Fruit fly (Drosophila melanogaster): Measurements from ENCODE around the gene Npl4.

Gene Npl4

dm6 chr3R:25588493-25588892 is 36.0 kb downstream of the Npl4 start:
- TF ChIP-seq brk (GFP tag; optimal IDR thresholded peaks at IDR 0.05) = no peak
- TF ChIP-seq Jra (GFP tag; optimal IDR thresholded peaks at IDR 0.05) = no peak
- no peak for TF ChIP-seq Dfd (GFP tag; optimal IDR thresholded peaks at IDR 0.05)
- no peak for TF ChIP-seq jim (GFP tag; optimal IDR thresholded peaks at IDR 0.05)
- TF ChIP-seq Hr78 (GFP tag; optimal IDR thresholded peaks at IDR 0.05) = no peak
- no peak for TF ChIP-seq Hnf4 (GFP tag; optimal IDR thresholded peaks at IDR 0.05)
- TF ChIP-seq N (GFP tag; optimal IDR thresholded peaks at IDR 0.05) = no peak
- TF ChIP-seq dsf (GFP tag; optimal IDR thresholded peaks at IDR 0.05; ENCODE audit: borderline replicate concordance) = no peak
- no peak for TF ChIP-seq Sp1 (GFP tag; optimal IDR thresholded peaks at IDR 0.05)
- no peak for TF ChIP-seq ey (GFP tag; optimal IDR thresholded peaks at IDR 0.05)
- no peak for TF ChIP-seq HLH106 (tag; optimal IDR thresholded peaks at IDR 0.05)

- no peak for TF ChIP-seq fru (GFP tag; optimal IDR thresholded peaks at IDR 0.05)
- TF ChIP-seq CG9705 (GFP tag; optimal IDR thresholded peaks at IDR 0.05) = no peak
Observed at dm6 chr3R:25587708-25588107, 36.8 kb downstream of the Npl4 start.

DNA sequence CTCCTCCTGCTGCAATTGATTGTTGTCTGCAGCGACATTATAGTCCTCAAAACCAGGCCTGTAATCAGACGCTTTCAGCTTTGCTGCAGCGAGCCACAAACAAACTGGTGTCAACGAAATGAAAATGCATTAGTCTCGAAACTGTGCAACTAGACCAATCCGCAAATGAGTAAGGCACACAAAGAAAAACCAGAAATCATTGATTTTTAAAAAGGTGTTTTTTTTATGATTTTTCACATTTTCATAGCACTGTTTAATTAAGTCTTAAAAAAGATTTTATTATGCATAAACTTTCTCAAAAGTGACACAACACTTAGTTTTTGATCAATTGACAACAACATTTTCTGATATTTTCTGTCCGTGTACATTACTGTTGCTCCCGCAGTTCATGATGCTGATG is 41.4 kb downstream of the Npl4 start, which contains the start of gene CG4582:
Gene CG4582, minus strand, starts transcription at position 101 of the 400 bp plus-strand sequence.
- TF ChIP-seq Hr83 (GFP tag; optimal IDR thresholded peaks at IDR 0.05; ENCODE audit: poor library complexity, severe bottlenecking) (no peak), woc (GFP tag; optimal IDR thresholded peaks at IDR 0.05) (no peak), pan (optimal IDR thresholded peaks at IDR 0.05) (no peak), Jra (GFP tag; optimal IDR thresholded peaks at IDR 0.05) (no peak), OdsH (GFP tag; optimal IDR thresholded peaks at IDR 0.05) (no peak), Sp1 (GFP tag; optimal IDR thresholded peaks at IDR 0.05) (no peak), HLH106 (tag; optimal IDR thresholded peaks at IDR 0.05) (no peak), foxo (GFP tag; optimal IDR thresholded peaks at IDR 0.05) (no peak), Myc (optimal IDR thresholded peaks at IDR 0.05) (no peak), usp (GFP tag; optimal IDR thresholded peaks at IDR 0.05) (no peak), Hr78 (GFP tag; optimal IDR thresholded peaks at IDR 0.05) (no peak), dl (GFP tag; optimal IDR thresholded peaks at IDR 0.05; ENCODE audit: insufficient read depth in 1 of 2, partially characterized antibody in 2 of 2) (no peak), Hnf4 (GFP tag; optimal IDR thresholded peaks at IDR 0.05) (no peak), Rel (GFP tag; optimal IDR thresholded peaks at IDR 0.05) (no peak), Rel (tag; optimal IDR thresholded peaks at IDR 0.05) (no peak), CrebA (GFP tag; optimal IDR thresholded peaks at IDR 0.05; ENCODE audit: borderline replicate concordance) (no peak), Mio (GFP tag; optimal IDR thresholded peaks at IDR 0.05) (no peak), CG9705 (GFP tag; optimal IDR thresholded peaks at IDR 0.05) (no peak), Dfd (GFP tag; optimal IDR thresholded peaks at IDR 0.05) (no peak)
